Worm (Caenorhabditis elegans) whole organism, young adult: ENCODE measurements around the gene tos-1.
"Not testable (repeated sequence)": the region's sequence is repeated elsewhere in the genome, so short reads cannot be mapped to it uniquely, and the experiment has no call there.

Experiments
- F37B4.10 ChIP-seq: fragments of 200-800 bp; sonication (Bioruptor generic); IDR thresholded peaks from 2 replicates; pipeline ENCODE4 v1.3.6; 2022; ENCODE audit warnings: missing genetic modification characterization, missing compliant biosample characterization
- T26A5.8 ChIP-seq: sonication (generic microtip); optimal IDR thresholded peaks from 2 replicates; lab custom pipeline; 2016; ENCODE audit warnings: missing genetic modification characterization, missing compliant biosample characterization
- die-1 ChIP-seq: sonication (generic microtip); optimal IDR thresholded peaks from 2 replicates; lab custom pipeline; 2016; ENCODE audit warnings: missing genotype, mild to moderate bottlenecking, missing genetic modification characterization, missing compliant biosample characterization
- dpl-1 ChIP-seq: fragments of 150-350 bp; optimal IDR thresholded peaks from 2 replicates; lab custom pipeline; 2014; ENCODE audit warnings: missing biosample characterization, missing genetic modification reagents, missing genetic modification characterization
- hlh-26 ChIP-seq: fragments of 200-800 bp; sonication (Bioruptor generic); conservative IDR thresholded peaks from 2 replicates; pipeline ENCODE4 v1.3.6; 2022; ENCODE audit warnings: missing genetic modification reagents, missing genetic modification characterization, missing compliant biosample characterization
- lag-1 ChIP-seq: fragments of 200-800 bp; sonication (Bioruptor generic); IDR thresholded peaks from 2 replicates; pipeline ENCODE4 v1.3.6; 2022; ENCODE audit warnings: missing genetic modification reagents, missing genetic modification characterization, missing compliant biosample characterization
- madf-10 ChIP-seq: sonication (generic microtip); optimal IDR thresholded peaks from 2 replicates; lab custom pipeline; 2016; ENCODE audit warnings: mild to moderate bottlenecking, missing genetic modification characterization, missing compliant biosample characterization
- nhr-90 ChIP-seq: sonication (generic microtip); optimal IDR thresholded peaks from 2 replicates; lab custom pipeline; 2016; ENCODE audit warnings: missing genotype, mild to moderate bottlenecking, missing genetic modification characterization, missing compliant biosample characterization
- pha-4 ChIP-seq: fragments of 150-350 bp; sonication (generic microtip); optimal IDR thresholded peaks from 2 replicates; lab custom pipeline; 2014; ENCODE audit warnings: missing biosample characterization, missing genetic modification reagents, missing genetic modification characterization
- tbp1 ChIP-seq: fragments of 200-800 bp; sonication (Bioruptor generic); optimal IDR thresholded peaks from 2 replicates; lab custom pipeline; 2018; ENCODE audit warnings: mild to moderate bottlenecking, missing genetic modification characterization, missing compliant biosample characterization

DNA sequence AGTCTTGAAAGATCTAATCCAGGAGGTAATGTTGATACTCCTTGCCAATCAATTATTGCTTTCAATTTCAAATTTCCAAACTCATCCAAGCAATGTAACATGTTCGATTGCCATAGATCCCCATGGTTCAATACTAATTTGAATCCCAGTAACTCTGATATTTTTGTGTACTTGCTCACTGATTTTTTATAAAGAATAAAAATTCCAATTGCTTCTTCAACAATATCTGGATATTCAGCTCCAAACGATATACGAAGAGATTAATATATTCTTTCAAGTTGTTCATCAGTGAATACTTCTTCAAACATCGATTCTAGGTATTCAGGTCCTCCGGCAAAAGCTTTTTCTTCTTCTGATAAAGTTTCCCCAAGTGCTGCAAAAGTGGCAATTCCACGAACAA is 35.8 kb upstream of the tos-1 start, which contains the start of gene E02C12.11:
- not testable (repeated sequence) for TF ChIP-seq madf-10 (tag; lab: Kevin White, UChicago); tbp1 (GFP tag; lab: Kevin White, UChicago); pha-4; dpl-1; die-1 (tag; lab: Kevin White, UChicago); lag-1 (GFP tag; lab: Robert Waterston, UW); F37B4.10 (GFP tag; lab: Robert Waterston, UW); hlh-26 (GFP tag; lab: Robert Waterston, UW); T26A5.8 (tag; lab: Kevin White, UChicago); nhr-90 (tag; lab: Kevin White, UChicago)
